Fruit fly (Drosophila melanogaster): ENCODE data around the gene Tango6.
A peak's percentile ranks its signal among the peaks of the same experiment; 100 is the strongest.

The Tango6 gene

dm6 chr2L:18944175-18945012, 24.4 kb upstream of the Tango6 start (continued):
- TF ChIP-seq cg (GFP tag; optimal IDR thresholded peaks at IDR 0.05) (peak; percentile 61), CG6683 (GFP tag; optimal IDR thresholded peaks at IDR 0.05) (no peak), CG8924 (tag; optimal IDR thresholded peaks at IDR 0.05) (peak; percentile 1), luna (GFP tag; optimal IDR thresholded peaks at IDR 0.05) (no peak), tll (GFP tag; optimal IDR thresholded peaks at IDR 0.05) (peak in 1 of 2 experiments; percentile 48), CG8290 (GFP tag; optimal IDR thresholded peaks at IDR 0.05) (no peak), CG8290 (tag; optimal IDR thresholded peaks at IDR 0.05) (peak in 1 of 2 experiments; percentile 76), kay (GFP tag; optimal IDR thresholded peaks at IDR 0.05) (no peak), CTCF (GFP tag; optimal IDR thresholded peaks at IDR 0.05) (no peak), pros (GFP tag; optimal IDR thresholded peaks at IDR 0.05) (peak; percentile 100), gsb-n (tag; optimal IDR thresholded peaks at IDR 0.05) (peak; percentile 74), stwl (tag; optimal IDR thresholded peaks at IDR 0.05) (peak; percentile 19), slou (GFP tag; optimal IDR thresholded peaks at IDR 0.05) (no peak), CG42726 (GFP tag; IDR thresholded peaks at IDR 0.05; ENCODE audit: partially characterized antibody) (no peak), exex (tag; optimal IDR thresholded peaks at IDR 0.05) (peak; percentile 40), CG11504 (tag; optimal IDR thresholded peaks at IDR 0.05) (peak; percentile 27), BtbVII (GFP tag; optimal IDR thresholded peaks at IDR 0.05) (peak; percentile 12), Hand (GFP tag; optimal IDR thresholded peaks at IDR 0.05) (peak; percentile 52), Med (GFP tag) (peak; percentile 84), ranshi (GFP tag; IDR thresholded peaks at IDR 0.05) (no peak), run (tag; optimal IDR thresholded peaks at IDR 0.05) (peak; percentile 39), salm (tag; optimal IDR thresholded peaks at IDR 0.05) (peak; percentile 11), CG10267 (tag; optimal IDR thresholded peaks at IDR 0.05) (peak; percentile 15), abd-A (tag; optimal IDR thresholded peaks at IDR 0.05) (peak; percentile 99), pzg (GFP tag; optimal IDR thresholded peaks at IDR 0.05) (peak; percentile 61), Hey (tag; optimal IDR thresholded peaks at IDR 0.05) (no peak), oc (tag; optimal IDR thresholded peaks at IDR 0.05) (peak; percentile 65), Xbp1 (GFP tag; optimal IDR thresholded peaks at IDR 0.05) (no peak), slp2 (GFP tag; optimal IDR thresholded peaks at IDR 0.05) (no peak), sens (GFP tag) (peak; percentile 76), sug (tag; optimal IDR thresholded peaks at IDR 0.05) (peak; percentile 48), Pdp1 (GFP tag; optimal IDR thresholded peaks at IDR 0.05) (peak in 1 of 2 experiments; percentile 8), bsh (GFP tag; optimal IDR thresholded peaks at IDR 0.05) (peak in 1 of 2 experiments; percentile 48), Taf1 (GFP tag; IDR thresholded peaks at IDR 0.05) (no peak), toy (GFP tag; IDR thresholded peaks at IDR 0.05) (no peak), nmo (GFP tag; optimal IDR thresholded peaks at IDR 0.05) (peak; percentile 0), cwo (GFP tag; optimal IDR thresholded peaks at IDR 0.05) (peak; percentile 24), ERR (GFP tag; optimal IDR thresholded peaks at IDR 0.05) (peak; percentile 18), Opbp (GFP tag; IDR thresholded peaks at IDR 0.05; ENCODE audit: partially characterized antibody) (no peak), nom (GFP tag; optimal IDR thresholded peaks at IDR 0.05) (peak; percentile 45)
